Worm (Caenorhabditis elegans): ENCODE data around the gene K12H4.3.
A peak's percentile ranks its signal among the peaks of the same experiment; 100 is the strongest.

The K12H4.3 gene

ce11 chrIII:8051838-8052237 lies 6.0 kb downstream of the K12H4.3 start:
- TF ChIP-seq T26A8.4 (GFP tag; IDR thresholded peaks at IDR 0.05), result no peak
- TF ChIP-seq T20F7.1 (GFP tag; optimal IDR thresholded peaks at IDR 0.05), result no peak
- no peak for TF ChIP-seq jun-1 (tag; optimal IDR thresholded peaks at IDR 0.05)
- TF ChIP-seq tra-1 (GFP tag; IDR thresholded peaks at IDR 0.05), result no peak
- no peak for TF ChIP-seq hlh-11 (tag; optimal IDR thresholded peaks at IDR 0.05)
- no peak for TF ChIP-seq nhr-76 (tag; optimal IDR thresholded peaks at IDR 0.05)
- TF ChIP-seq Y48G9A.11 (GFP tag; IDR thresholded peaks at IDR 0.05), result no peak

ce11 chrIII:8061114-8061513 lies 15.3 kb downstream of the K12H4.3 start:
- TF ChIP-seq unc-62 (GFP tag; optimal IDR thresholded peaks at IDR 0.05 in 1 of 2) (peak in 1 of 2 experiments; percentile 96), unc-62 (tag; optimal IDR thresholded peaks at IDR 0.05) (no peak), nhr-11 (tag; optimal IDR thresholded peaks at IDR 0.05) (no peak)

- no peak for TF ChIP-seq ama-1 (optimal IDR thresholded peaks at IDR 0.05)
- no peak for TF ChIP-seq dmd-9 (GFP tag; IDR thresholded peaks at IDR 0.05)
- TF ChIP-seq unc-62 (GFP tag; optimal IDR thresholded peaks at IDR 0.05 in 1 of 2), result peak in 1 of 2 experiments; percentile 95
- TF ChIP-seq unc-62 (tag; optimal IDR thresholded peaks at IDR 0.05), result no peak
- no peak for TF ChIP-seq pha-4 (GFP tag; IDR thresholded peaks at IDR 0.05)
- TF ChIP-seq pha-4 (tag; optimal IDR thresholded peaks at IDR 0.05), result no peak
Observed at ce11 chrIII:8063659-8064058, 17.8 kb downstream of the K12H4.3 start.

- TF ChIP-seq mdl-1 (tag; optimal IDR thresholded peaks at IDR 0.05) (no peak), nhr-41 (GFP tag; IDR thresholded peaks at IDR 0.05) (no peak), ceh-28 (tag; optimal IDR thresholded peaks at IDR 0.05) (no peak), ceh-82 (tag; optimal IDR thresholded peaks at IDR 0.05) (no peak), fkh-10 (GFP tag; optimal IDR thresholded peaks at IDR 0.05) (no peak), snpc-1.2 (GFP tag; IDR thresholded peaks at IDR 0.05) (no peak), ZK546.5 (tag; optimal IDR thresholded peaks at IDR 0.05) (no peak), daf-16 (GFP tag; optimal IDR thresholded peaks at IDR 0.05) (no peak), daf-16 (tag; optimal IDR thresholded peaks at IDR 0.05) (no peak), Y5F2A.4 (GFP tag; optimal IDR thresholded peaks at IDR 0.05) (no peak), lin-38 (GFP tag; IDR thresholded peaks at IDR 0.05) (no peak), ceh-32 (tag; optimal IDR thresholded peaks at IDR 0.05; ENCODE audit: poor library complexity) (no peak)
Observed at ce11 chrIII:8065101-8065500, 19.3 kb downstream of the K12H4.3 start.

ce11 chrIII:8066989-8067388 lies 21.2 kb downstream of the K12H4.3 start, which contains the start of gene pros-1:
Gene pros-1, plus strand, starts transcription at chrIII:8067289.
- TF ChIP-seq D1046.2 (GFP tag; IDR thresholded peaks at IDR 0.05) (no peak), nhr-6 (tag; optimal IDR thresholded peaks at IDR 0.05) (no peak), set-16 (GFP tag; IDR thresholded peaks at IDR 0.05) (no peak), spr-3 (GFP tag; optimal IDR thresholded peaks at IDR 0.05) (no peak), nhr-11 (tag; optimal IDR thresholded peaks at IDR 0.05) (no peak), hlh-30 (tag; optimal IDR thresholded peaks at IDR 0.05; ENCODE audit: insufficient read depth) (no peak), ama-1 (optimal IDR thresholded peaks at IDR 0.05) (no peak), mxl-3 (GFP tag; optimal IDR thresholded peaks at IDR 0.05) (no peak), ZK337.2 (GFP tag; IDR thresholded peaks at IDR 0.05) (no peak), aly-2 (tag; optimal IDR thresholded peaks at IDR 0.05) (no peak), F26F4.8 (GFP tag; conservative IDR thresholded peaks at IDR 0.05) (no peak), lir-3 (tag; optimal IDR thresholded peaks at IDR 0.05) (no peak), mep-1 (tag; optimal IDR thresholded peaks at IDR 0.05) (no peak), ceh-32 (tag; optimal IDR thresholded peaks at IDR 0.05; ENCODE audit: poor library complexity) (no peak), mes-2 (tag; optimal IDR thresholded peaks at IDR 0.05; ENCODE audit: poor library complexity, severe bottlenecking) (no peak)
